Worm (Caenorhabditis elegans): ENCODE data around the gene Y54B9A.1.
A peak's percentile ranks its signal among the peaks of the same experiment; 100 is the strongest.

ce11 chrV:9424514-9424913 lies 14.8 kb downstream of the Y54B9A.1 start:
- TF ChIP-seq fkh-4 (tag; optimal IDR thresholded peaks at IDR 0.05; ENCODE audit: borderline replicate concordance) (no peak), snu-23 (GFP tag; optimal IDR thresholded peaks at IDR 0.05) (peak; percentile 32), nhr-90 (tag; optimal IDR thresholded peaks at IDR 0.05; ENCODE audit: poor library complexity) (no peak), fkh-8 (tag; optimal IDR thresholded peaks at IDR 0.05) (no peak), ceh-82 (tag; optimal IDR thresholded peaks at IDR 0.05) (peak in 1 of 3 experiments; percentile 31), nhr-76 (tag; optimal IDR thresholded peaks at IDR 0.05) (no peak)

Measured in whole organism, L1 larva.